Worm (Caenorhabditis elegans) whole organism, young adult: Measurements from ENCODE around the gene ugt-33.

Experiments
- C17E4.6 ChIP-seq: fragments of 200-800 bp; sonication (Bioruptor generic); IDR thresholded peaks from 2 replicates; pipeline ENCODE4 v1.3.6; 2022; ENCODE audit warnings: missing genetic modification reagents, missing genetic modification characterization, missing compliant biosample characterization
- F57C9.4 ChIP-seq: sonication (generic microtip); optimal IDR thresholded peaks from 2 replicates; lab custom pipeline; 2017; ENCODE audit warnings: mild to moderate bottlenecking, missing genetic modification characterization, missing compliant biosample characterization
- Y53F4B.3 ChIP-seq: fragments of 200-800 bp; sonication (Bioruptor generic); IDR thresholded peaks from 2 replicates; pipeline ENCODE4 v1.3.6; 2022; ENCODE audit warnings: missing genetic modification reagents, missing genetic modification characterization, missing compliant biosample characterization
- ceh-100 ChIP-seq: fragments of 200-800 bp; sonication (Bioruptor generic); IDR thresholded peaks from 2 replicates; pipeline ENCODE4 v1.3.6; 2022; ENCODE audit warnings: missing genetic modification reagents, missing genetic modification characterization, missing compliant biosample characterization
- hmg-20 ChIP-seq: fragments of 200-800 bp; sonication (Bioruptor generic); IDR thresholded peaks from 2 replicates; pipeline ENCODE4 v1.3.6; 2022; ENCODE audit warnings: missing genetic modification reagents, missing genetic modification characterization, missing compliant biosample characterization
- zfh-2 ChIP-seq: fragments of 200-800 bp; sonication (Bioruptor generic); conservative IDR thresholded peaks from 2 replicates; pipeline ENCODE4 v1.3.6; 2022; ENCODE audit warnings: missing genetic modification reagents, missing genetic modification characterization, missing compliant biosample characterization

ce11 chrV:10532725-10533124 is 39.5 kb downstream of the ugt-33 start, which contains the start of gene txt-10:
- TF ChIP-seq ceh-100 (no peak), Y53F4B.3 (no peak), C17E4.6 (GFP tag; lab: Robert Waterston, UW) (no peak), F57C9.4 (tag; lab: Kevin White, UChicago) (no peak), hmg-20 (no peak), zfh-2 (GFP tag; lab: Robert Waterston, UW) (no peak)
